Fruit fly (Drosophila melanogaster) whole organism, pupa: ENCODE measurements around the gene Naa40.

Experiments used
- CG10348 ChIP-seq: fragments of 200-800 bp; sonication (Bioruptor generic); IDR thresholded peaks from 2 replicates; pipeline ENCODE4 v1.3.6; 2022; ENCODE audit warnings: missing biosample characterization, missing genetic modification characterization
- CG12605 ChIP-seq: fragments of 200-800 bp; sonication (Bioruptor generic); IDR thresholded peaks from 2 replicates; pipeline ENCODE4 v1.3.6; 2022; ENCODE audit warnings: missing biosample characterization, missing genetic modification characterization
- CG13204 ChIP-seq: fragments of 200-800 bp; sonication (Bioruptor generic); optimal IDR thresholded peaks from 2 replicates; lab custom pipeline; 2018; ENCODE audit warnings: missing biosample characterization, mild to moderate bottlenecking, missing genetic modification characterization, moderate library complexity
- CG15710 ChIP-seq: fragments of 200-800 bp; sonication (Bioruptor generic); optimal IDR thresholded peaks from 2 replicates; lab custom pipeline; 2018; ENCODE audit warnings: missing biosample characterization, mild to moderate bottlenecking, missing genetic modification characterization, moderate library complexity
- CG32121 ChIP-seq: fragments of 200-800 bp; sonication (Bioruptor generic); IDR thresholded peaks from 2 replicates; pipeline ENCODE4 v1.3.6; 2022; ENCODE audit warnings: missing biosample characterization, missing genetic modification characterization
- CG34367 ChIP-seq: fragments of 200-800 bp; sonication (Bioruptor generic); optimal IDR thresholded peaks from 2 replicates; lab custom pipeline; 2018; ENCODE audit warnings: missing biosample characterization, mild to moderate bottlenecking, missing genetic modification characterization
- CG4496 ChIP-seq: fragments of 200-800 bp; sonication (Bioruptor generic); IDR thresholded peaks from 3 replicates; pipeline ENCODE4 v1.3.6; 2022; ENCODE audit warnings: missing biosample characterization, missing genetic modification characterization
- CG8301 ChIP-seq: fragments of 200-800 bp; sonication (Bioruptor generic); optimal IDR thresholded peaks from 2 replicates; lab custom pipeline; 2018; ENCODE audit warnings: missing biosample characterization, mild to moderate bottlenecking, missing genetic modification characterization
- CG9948 ChIP-seq: fragments of 200-800 bp; sonication (Bioruptor generic); optimal IDR thresholded peaks from 2 replicates; lab custom pipeline; 2018; ENCODE audit warnings: missing biosample characterization, mild to moderate bottlenecking, missing genetic modification characterization, moderate library complexity
- EcR ChIP-seq: fragments of 200-800 bp; sonication (Bioruptor generic); optimal IDR thresholded peaks from 3 replicates; lab custom pipeline; 2019; ENCODE audit warnings: missing biosample characterization, missing genetic modification characterization, mild to moderate bottlenecking, moderate library complexity, missing genetic modification reagents
- Pif1B ChIP-seq: fragments of 200-800 bp; sonication (Bioruptor generic); optimal IDR thresholded peaks from 3 replicates; lab custom pipeline; 2016; ENCODE audit warnings: missing biosample characterization, missing genetic modification characterization
- Snoo ChIP-seq: fragments of 200-800 bp; sonication (Bioruptor generic); optimal IDR thresholded peaks from 3 replicates; lab custom pipeline; 2017; ENCODE audit warnings: missing biosample characterization, mild to moderate bottlenecking, missing genetic modification characterization, inconsistent platforms
- fd96Ca ChIP-seq: fragments of 200-800 bp; sonication (Bioruptor generic); IDR thresholded peaks from 3 replicates; pipeline ENCODE4 v1.3.6; 2022; ENCODE audit warnings: missing biosample characterization, missing genetic modification characterization
- gl ChIP-seq: fragments of 200-800 bp; sonication (Bioruptor generic); optimal IDR thresholded peaks from 2 replicates; lab custom pipeline; 2018; ENCODE audit warnings: missing biosample characterization, mild to moderate bottlenecking, missing genetic modification characterization

- TF ChIP-seq CG9948 (tag; lab: Kevin White, UChicago) (no peak), CG10348 (no peak), EcR (GFP tag; lab: Kevin White, UChicago) (no peak), Snoo (tag; lab: Kevin White, UChicago) (no peak), CG13204 (GFP tag; lab: Kevin White, UChicago) (no peak), CG15710 (tag; lab: Kevin White, UChicago) (no peak), CG12605 (GFP tag; lab: Robert Waterston, UW) (no peak), gl (no peak), fd96Ca (GFP tag; lab: Robert Waterston, UW) (no peak), CG8301 (tag; lab: Kevin White, UChicago) (no peak), CG34367 (tag; lab: Kevin White, UChicago) (no peak), CG32121 (GFP tag; lab: Robert Waterston, UW) (no peak), Pif1B (no peak), CG4496 (GFP tag; lab: Robert Waterston, UW) (no peak)
Observed at dm6 chr3R:29704557-29704956, 20.2 kb downstream of the Naa40 start.
